Worm (Caenorhabditis elegans) whole organism, L3 larva: Measurements from ENCODE around the gene lrr-1.

Experiments used
- ZK546.5 ChIP-seq: sonication (generic microtip); optimal IDR thresholded peaks from 2 replicates; lab custom pipeline; 2017; ENCODE audit warnings: missing biosample characterization, missing genetic modification characterization
- aly-2 ChIP-seq: fragments of 150-350 bp; optimal IDR thresholded peaks from 2 replicates; lab custom pipeline; 2014; ENCODE audit warnings: missing biosample characterization, missing genetic modification characterization
- ama-1 ChIP-seq: fragments of 150-350 bp; optimal IDR thresholded peaks from 2 replicates; lab custom pipeline; 2018
- ceh-16 ChIP-seq: sonication (generic microtip); optimal IDR thresholded peaks from 2 replicates; lab custom pipeline; 2017; ENCODE audit warnings: missing biosample characterization, missing genetic modification characterization
- ceh-28 ChIP-seq: fragments of 150-350 bp; optimal IDR thresholded peaks from 2 replicates; lab custom pipeline; 2014; ENCODE audit warnings: missing biosample characterization, missing genetic modification reagents, missing genetic modification characterization
- ceh-82 ChIP-seq: fragments of 150-350 bp; optimal IDR thresholded peaks from 2 replicates; lab custom pipeline; 2014; ENCODE audit warnings: missing biosample characterization, missing genetic modification characterization
- ceh-9 ChIP-seq: sonication (generic microtip); optimal IDR thresholded peaks from 2 replicates; lab custom pipeline; 2018; ENCODE audit warnings: missing biosample characterization, missing genetic modification characterization
- daf-12 ChIP-seq: fragments of 150-350 bp; optimal IDR thresholded peaks from 2 replicates; lab custom pipeline; 2014; ENCODE audit warnings: missing biosample characterization, missing genetic modification reagents, missing genetic modification characterization
- egl-27 ChIP-seq: sonication (generic microtip); optimal IDR thresholded peaks from 4 replicates; lab custom pipeline; 2017; ENCODE audit warnings: missing biosample characterization, missing genetic modification reagents, missing genetic modification characterization
- egl-5 ChIP-seq: fragments of 150-350 bp; optimal IDR thresholded peaks from 2 replicates; lab custom pipeline; 2017; ENCODE audit warnings: missing biosample characterization, missing genetic modification reagents, missing genetic modification characterization, inconsistent platforms
- elt-1 ChIP-seq: fragments of 150-350 bp; optimal IDR thresholded peaks from 2 replicates; lab custom pipeline; 2014; ENCODE audit warnings: missing biosample characterization, missing genetic modification characterization
- elt-2 ChIP-seq: sonication (generic microtip); optimal IDR thresholded peaks from 2 replicates; lab custom pipeline; 2016; ENCODE audit warnings: missing genetic modification reagents, mild to moderate bottlenecking, missing genetic modification characterization, missing compliant biosample characterization
- elt-3 ChIP-seq, 3 experiments: fragments of 150-350 bp in 1 of 3; sonication (generic microtip) in 2 of 3; optimal IDR thresholded peaks; 2 replicates in 2 of 3; 4 replicates in 1 of 3; lab custom pipeline; 2014 to 2017; ENCODE audit warnings: missing biosample characterization in 3 of 3, missing genetic modification characterization in 3 of 3
- eor-1 ChIP-seq, 2 experiments: fragments of 150-350 bp; optimal IDR thresholded peaks; 2 replicates each; lab custom pipeline; 2014 to 2018; ENCODE audit warnings: missing biosample characterization in 2 of 2, missing genetic modification characterization in 2 of 2
- fkh-10 ChIP-seq: sonication (generic microtip); optimal IDR thresholded peaks from 2 replicates; lab custom pipeline; 2017; ENCODE audit warnings: missing biosample characterization, missing genetic modification reagents, missing genetic modification characterization
- hmg-11 ChIP-seq: sonication (generic microtip); optimal IDR thresholded peaks from 2 replicates; lab custom pipeline; 2016; ENCODE audit warnings: missing genetic modification characterization, missing compliant biosample characterization
- jun-1 ChIP-seq: fragments of 150-350 bp; optimal IDR thresholded peaks from 2 replicates; lab custom pipeline; 2014; ENCODE audit warnings: missing biosample characterization, missing genetic modification reagents, missing genetic modification characterization
- lin-15B ChIP-seq: fragments of 150-350 bp; optimal IDR thresholded peaks from 2 replicates; lab custom pipeline; 2014; ENCODE audit warnings: missing biosample characterization, missing genetic modification characterization
- lin-39 ChIP-seq: fragments of 150-350 bp; optimal IDR thresholded peaks from 2 replicates; lab custom pipeline; 2018; ENCODE audit warnings: missing biosample characterization, missing genetic modification reagents, missing genetic modification characterization
- lsy-12 ChIP-seq: sonication (generic microtip); optimal IDR thresholded peaks from 2 replicates; lab custom pipeline; 2016; ENCODE audit warnings: mild to moderate bottlenecking, missing genetic modification characterization, missing compliant biosample characterization
- mdl-1 ChIP-seq: fragments of 150-350 bp; optimal IDR thresholded peaks from 2 replicates; lab custom pipeline; 2014; ENCODE audit warnings: missing biosample characterization, missing genetic modification characterization
- mml-1 ChIP-seq: fragments of 150-350 bp; sonication (generic microtip); optimal IDR thresholded peaks from 3 replicates; lab custom pipeline; 2014; ENCODE audit warnings: missing biosample characterization, missing genetic modification characterization
- nfya-1 ChIP-seq: sonication (generic microtip); optimal IDR thresholded peaks from 2 replicates; lab custom pipeline; 2017; ENCODE audit warnings: missing genetic modification characterization, mild to moderate bottlenecking, missing compliant biosample characterization, antibody characterized with exemption, moderate library complexity; ENCODE audit not compliant: insufficient read depth
- nhr-12 ChIP-seq: fragments of 150-350 bp; optimal IDR thresholded peaks from 2 replicates; lab custom pipeline; 2014; ENCODE audit warnings: missing biosample characterization, missing genetic modification characterization
- nhr-23 ChIP-seq: fragments of 150-350 bp; optimal IDR thresholded peaks from 2 replicates; lab custom pipeline; 2014; ENCODE audit warnings: missing biosample characterization, missing genetic modification reagents, missing genetic modification characterization
- nhr-237 ChIP-seq: fragments of 150-350 bp; optimal IDR thresholded peaks from 2 replicates; lab custom pipeline; 2014; ENCODE audit warnings: missing biosample characterization, missing genetic modification characterization
- nhr-25 ChIP-seq: sonication (generic microtip); optimal IDR thresholded peaks from 2 replicates; lab custom pipeline; 2017; ENCODE audit warnings: missing biosample characterization, missing genetic modification characterization
- nhr-43 ChIP-seq: sonication (generic microtip); optimal IDR thresholded peaks from 2 replicates; lab custom pipeline; 2016; ENCODE audit warnings: mild to moderate bottlenecking, missing genetic modification characterization, missing compliant biosample characterization; ENCODE audit not compliant: poor library complexity, severe bottlenecking
- nhr-67 ChIP-seq: fragments of 150-350 bp; optimal IDR thresholded peaks from 2 replicates; lab custom pipeline; 2014; ENCODE audit warnings: missing biosample characterization, missing genetic modification characterization
- nhr-76 ChIP-seq: fragments of 150-350 bp; sonication (generic microtip); optimal IDR thresholded peaks from 5 replicates; lab custom pipeline; 2014; ENCODE audit warnings: missing biosample characterization, missing genetic modification characterization
- nhr-77 ChIP-seq: fragments of 150-350 bp; optimal IDR thresholded peaks from 2 replicates; lab custom pipeline; 2014; ENCODE audit warnings: missing biosample characterization, missing genetic modification characterization
- pha-4 ChIP-seq: fragments of 150-350 bp; optimal IDR thresholded peaks from 2 replicates; lab custom pipeline; 2014; ENCODE audit warnings: missing biosample characterization, missing genetic modification reagents, missing genetic modification characterization
- pqm-1 ChIP-seq: fragments of 150-350 bp; optimal IDR thresholded peaks from 2 replicates; lab custom pipeline; 2017; ENCODE audit warnings: missing biosample characterization, missing genetic modification characterization, inconsistent platforms
- sea-2 ChIP-seq: fragments of 150-350 bp; sonication (generic microtip); optimal IDR thresholded peaks from 4 replicates; lab custom pipeline; 2014; ENCODE audit warnings: missing biosample characterization, missing genetic modification reagents, missing genetic modification characterization
- skn-1 ChIP-seq: fragments of 150-350 bp; optimal IDR thresholded peaks from 2 replicates; lab custom pipeline; 2014; ENCODE audit warnings: missing biosample characterization, missing genetic modification characterization
- snpc-4 ChIP-seq: fragments of 150-350 bp; optimal IDR thresholded peaks from 2 replicates; lab custom pipeline; 2014; ENCODE audit warnings: missing biosample characterization, missing genetic modification characterization
- tbx-2 ChIP-seq: sonication (generic microtip); optimal IDR thresholded peaks from 2 replicates; lab custom pipeline; 2016; ENCODE audit warnings: mild to moderate bottlenecking, missing genetic modification characterization, missing compliant biosample characterization
- unc-62 ChIP-seq: fragments of 150-350 bp; sonication (generic microtip); optimal IDR thresholded peaks from 4 replicates; lab custom pipeline; 2014; ENCODE audit warnings: missing biosample characterization, missing genetic modification reagents, missing genetic modification characterization
- zag-1 ChIP-seq: fragments of 150-350 bp; optimal IDR thresholded peaks from 2 replicates; lab custom pipeline; 2014; ENCODE audit warnings: missing biosample characterization, missing genetic modification characterization
- ztf-11 ChIP-seq: fragments of 150-350 bp; optimal IDR thresholded peaks from 2 replicates; lab custom pipeline; 2014; ENCODE audit warnings: missing biosample characterization, missing genetic modification characterization
- ztf-4 ChIP-seq: fragments of 150-350 bp; optimal IDR thresholded peaks from 2 replicates; lab custom pipeline; 2014; ENCODE audit warnings: missing biosample characterization, missing genetic modification characterization

lrr-1 gene

DNA sequence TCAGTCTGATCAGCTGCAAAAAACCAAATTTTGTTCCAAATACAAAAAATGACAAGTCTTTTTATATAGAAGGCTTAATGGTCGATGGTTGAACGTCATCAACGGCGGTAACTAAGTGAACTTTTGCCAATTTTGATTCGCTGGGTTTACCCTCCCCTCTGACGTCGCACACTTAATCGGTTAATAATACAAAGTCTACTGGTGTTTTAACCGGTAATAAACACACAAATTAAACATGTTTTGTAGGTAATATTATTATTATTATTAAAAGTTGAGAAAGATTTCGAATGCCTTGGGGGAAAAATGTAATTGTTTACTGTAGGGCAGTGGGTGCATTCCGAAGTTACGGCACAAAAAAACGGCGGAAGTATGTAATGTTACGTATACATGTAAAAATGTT, 24.5 kb upstream of the lrr-1 start, which contains the start of gene pho-12:
TSS of gene pho-12 (minus strand) at position 101 of the 400 bp plus-strand sequence.
- TF ChIP-seq nhr-77 (tag; lab: Kevin White, UChicago): no peak
- no peak for TF ChIP-seq egl-27 (tag; lab: Kevin White, UChicago)
- TF ChIP-seq daf-12 (tag; lab: Kevin White, UChicago): no peak
- no peak for TF ChIP-seq pha-4 (tag; lab: Kevin White, UChicago)
- no peak for TF ChIP-seq ama-1 (lab: Kevin White, UChicago)
- TF ChIP-seq eor-1 (tag; optimal IDR thresholded peaks at IDR 0.05; lab: Kevin White, UChicago): no peak
- TF ChIP-seq nhr-76 (tag; lab: Kevin White, UChicago): no peak
- TF ChIP-seq nhr-23 (tag; lab: Kevin White, UChicago): no peak
- no peak for TF ChIP-seq nhr-67
- TF ChIP-seq elt-2: no peak
- TF ChIP-seq lsy-12: no peak
- TF ChIP-seq elt-1: no peak
- no peak for TF ChIP-seq nhr-25 (tag; lab: Kevin White, UChicago)
- no peak for TF ChIP-seq mdl-1 (tag; lab: Kevin White, UChicago)
- TF ChIP-seq nhr-237 (tag; lab: Kevin White, UChicago): no peak
- TF ChIP-seq lin-39 (tag; lab: Kevin White, UChicago): no peak
- no peak for TF ChIP-seq aly-2 (tag; lab: Kevin White, UChicago)

DNA sequence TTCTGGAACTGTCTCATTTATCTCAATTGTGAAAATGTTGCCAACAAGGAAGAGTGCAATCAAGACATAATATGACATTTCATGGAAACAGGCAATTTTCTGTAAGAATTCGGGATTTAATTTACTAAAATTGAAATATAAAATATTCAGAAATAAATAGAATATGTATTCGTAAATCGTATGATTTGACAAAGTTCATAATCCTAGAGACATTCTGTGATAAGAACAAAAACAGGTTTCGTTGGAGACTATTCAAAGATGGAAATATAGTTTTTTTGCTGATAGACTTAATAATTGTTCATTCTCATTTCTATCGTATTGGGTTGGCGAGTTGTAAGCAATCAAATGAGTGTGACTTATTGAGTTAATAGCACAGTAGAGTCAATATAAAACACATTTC, 21.8 kb upstream of the lrr-1 start, which contains the start of gene C27A2.12:
TSS of gene C27A2.12 (minus strand) at position 101 of the 400 bp plus-strand sequence.
- TF ChIP-seq ceh-9 (tag; lab: Kevin White, UChicago) (no peak), aly-2 (tag; lab: Kevin White, UChicago) (no peak), elt-1 (no peak), ztf-11 (no peak), ama-1 (lab: Kevin White, UChicago) (no peak), ceh-16 (tag; lab: Kevin White, UChicago) (no peak), nhr-77 (tag; lab: Kevin White, UChicago) (no peak), skn-1 (tag; lab: Kevin White, UChicago) (no peak), ceh-82 (tag; lab: Kevin White, UChicago) (no peak), nhr-237 (tag; lab: Kevin White, UChicago) (no peak), elt-3 (tag; optimal IDR thresholded peaks at IDR 0.05; lab: Kevin White, UChicago) (no peak), unc-62 (GFP tag; lab: Kevin White, UChicago) (no peak), mml-1 (tag; lab: Kevin White, UChicago) (no peak), ztf-4 (tag; lab: Kevin White, UChicago) (no peak), lsy-12 (no peak), ZK546.5 (tag; lab: Kevin White, UChicago) (no peak), tbx-2 (no peak), hmg-11 (no peak), daf-12 (tag; lab: Kevin White, UChicago) (no peak), lin-39 (tag; lab: Kevin White, UChicago) (no peak)
- TF ChIP-seq, all 47 proteins: peak for 0

DNA sequence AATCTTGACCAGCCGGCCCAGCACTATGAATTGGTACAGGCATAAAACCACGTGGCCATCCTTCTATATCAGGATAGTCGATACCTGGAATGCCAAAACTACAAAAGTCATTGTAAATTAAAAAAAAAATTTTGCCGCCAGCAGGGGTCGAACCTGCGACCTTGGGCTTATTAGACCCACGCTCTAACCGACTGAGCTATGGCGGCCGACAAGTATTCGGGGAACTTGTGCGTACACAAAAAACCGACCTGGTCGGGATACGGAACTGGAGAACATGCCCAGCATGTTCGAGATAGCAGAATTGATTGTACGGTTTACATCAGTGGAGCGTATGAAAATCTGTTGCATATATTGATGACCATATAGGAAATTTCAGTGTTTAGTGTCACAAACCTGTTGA, 21.1 kb upstream of the lrr-1 start:
- TF ChIP-seq nhr-25 (tag; lab: Kevin White, UChicago) (peak; percentile 79), lin-39 (tag; lab: Kevin White, UChicago) (peak; percentile 21), fkh-10 (GFP tag; lab: Kevin White, UChicago) (no peak), snpc-4 (peak; percentile 99), unc-62 (GFP tag; lab: Kevin White, UChicago) (no peak), nhr-43 (tag; lab: Kevin White, UChicago) (peak; percentile 84), zag-1 (tag; lab: Kevin White, UChicago) (no peak), ztf-4 (tag; lab: Kevin White, UChicago) (no peak), hmg-11 (peak; percentile 67), ama-1 (lab: Kevin White, UChicago) (no peak), pha-4 (tag; lab: Kevin White, UChicago) (peak; percentile 73), mdl-1 (tag; lab: Kevin White, UChicago) (no peak), egl-5 (tag; lab: Kevin White, UChicago) (peak; percentile 61), lsy-12 (peak; percentile 71), ceh-28 (tag; lab: Kevin White, UChicago) (no peak), elt-2 (peak; percentile 90), mml-1 (tag; lab: Kevin White, UChicago) (no peak), jun-1 (tag; lab: Kevin White, UChicago) (peak; percentile 9), lin-15B (tag; lab: Kevin White, UChicago) (peak; percentile 37), nfya-1 (peak; percentile 43), nhr-23 (tag; lab: Kevin White, UChicago) (peak; percentile 46), tbx-2 (peak; percentile 51), elt-3 (tag; optimal IDR thresholded peaks at IDR 0.05; lab: Kevin White, UChicago) (no peak), nhr-12 (tag; lab: Kevin White, UChicago) (no peak), sea-2 (GFP tag; lab: Kevin White, UChicago) (no peak), nhr-76 (tag; lab: Kevin White, UChicago) (no peak), pqm-1 (peak; percentile 9), ztf-11 (no peak)
